Worm (Caenorhabditis elegans): ENCODE measurements around the gene W03H9.2.

DNA sequence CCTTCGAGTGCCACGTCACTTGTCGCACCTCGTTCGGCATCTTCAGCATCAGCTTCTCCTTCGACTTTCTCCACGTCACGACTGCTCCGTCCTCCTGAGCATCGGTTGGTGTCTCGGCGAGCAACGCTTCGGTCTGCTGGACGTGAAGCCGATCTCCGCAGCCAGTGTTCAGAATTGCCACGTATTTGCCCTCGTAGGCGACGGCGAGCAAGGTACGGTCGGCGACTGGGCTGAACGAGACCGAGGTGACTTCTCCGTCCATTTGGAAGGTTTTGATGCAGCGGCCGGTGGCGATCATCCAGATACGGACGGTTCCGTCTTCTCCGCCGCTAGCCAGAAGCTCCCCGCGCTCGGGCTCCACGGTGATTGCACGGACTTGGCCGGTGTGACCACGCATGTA is 8.6 kb upstream of the W03H9.2 start:
- TF ChIP-seq F57A8.1 (GFP tag; optimal IDR thresholded peaks at IDR 0.05) (no peak), ztf-6 (GFP tag; IDR thresholded peaks at IDR 0.05) (no peak), K11D2.4 (GFP tag; IDR thresholded peaks at IDR 0.05) (no peak), lsy-27 (tag; optimal IDR thresholded peaks at IDR 0.05; ENCODE audit: borderline replicate concordance, insufficient read depth) (no peak), snpc-4 (GFP tag; optimal IDR thresholded peaks at IDR 0.05) (no peak), snpc-4 (tag; optimal IDR thresholded peaks at IDR 0.05) (no peak), pha-4 (tag; optimal IDR thresholded peaks at IDR 0.05) (no peak), Y56A3A.18 (GFP tag; IDR thresholded peaks at IDR 0.05) (no peak), zim-3 (tag; optimal IDR thresholded peaks at IDR 0.05) (no peak), ztf-26 (tag; optimal IDR thresholded peaks at IDR 0.05) (no peak), ama-1 (optimal IDR thresholded peaks at IDR 0.05) (no peak), ama-1 (GFP tag; optimal IDR thresholded peaks at IDR 0.05) (no peak), sptf-2 (GFP tag; optimal IDR thresholded peaks at IDR 0.05) (no peak), ceh-100 (GFP tag; IDR thresholded peaks at IDR 0.05) (no peak), ceh-79 (tag; optimal IDR thresholded peaks at IDR 0.05) (no peak)

Measured in whole organism, young adult.